Fruit fly (Drosophila melanogaster) whole organism, embryonic: Measurements from ENCODE around the gene CG6791.

Experiments used
- CG10274 ChIP-seq: fragments of 200-800 bp; sonication (Bioruptor generic); optimal IDR thresholded peaks from 3 replicates; lab custom pipeline; 2017; ENCODE audit warnings: missing biosample characterization, mild to moderate bottlenecking, missing genetic modification characterization
- CG10321 ChIP-seq: fragments of 200-800 bp; sonication (Bioruptor generic); IDR thresholded peaks from 2 replicates; pipeline ENCODE4 v1.3.6; 2022; ENCODE audit warnings: missing biosample characterization, missing genetic modification characterization
- CG10654 ChIP-seq: fragments of 200-800 bp; sonication (Bioruptor generic); optimal IDR thresholded peaks from 2 replicates; lab custom pipeline; 2016; ENCODE audit warnings: missing biosample characterization, missing genetic modification characterization
- CG11504 ChIP-seq: fragments of 200-800 bp; sonication (Bioruptor generic); optimal IDR thresholded peaks from 3 replicates; lab custom pipeline; 2019; ENCODE audit warnings: missing biosample characterization, mild to moderate bottlenecking, missing genetic modification characterization, moderate library complexity
- CG11696 ChIP-seq: fragments of 200-800 bp; sonication (Bioruptor generic); IDR thresholded peaks from 2 replicates; pipeline ENCODE4 v1.3.6; 2022; ENCODE audit warnings: missing biosample characterization, missing genetic modification characterization
- CG12391 ChIP-seq: fragments of 200-800 bp; sonication (Bioruptor generic); optimal IDR thresholded peaks from 3 replicates; lab custom pipeline; 2018; ENCODE audit warnings: missing biosample characterization, mild to moderate bottlenecking, missing genetic modification characterization, moderate library complexity
- CG12659 ChIP-seq: fragments of 200-800 bp; sonication (Bioruptor generic); optimal IDR thresholded peaks from 3 replicates; lab custom pipeline; 2017; ENCODE audit warnings: mild to moderate bottlenecking, missing biosample characterization, missing genetic modification reagents, missing genetic modification characterization
- CG14441 ChIP-seq: fragments of 200-800 bp; sonication (Bioruptor generic); IDR thresholded peaks from 2 replicates; pipeline ENCODE4 v1.3.6; 2022; ENCODE audit warnings: missing biosample characterization, missing genetic modification characterization
- CG14860 ChIP-seq: fragments of 200-800 bp; sonication (Bioruptor generic); IDR thresholded peaks from 3 replicates; pipeline ENCODE4 v1.3.6; 2022; ENCODE audit warnings: missing biosample characterization, missing genetic modification characterization; ENCODE audit not compliant: partially characterized antibody
- CG15696 ChIP-seq: fragments of 200-800 bp; sonication (Bioruptor generic); optimal IDR thresholded peaks from 2 replicates; lab custom pipeline; 2019; ENCODE audit warnings: missing biosample characterization, mild to moderate bottlenecking, missing genetic modification characterization, moderate library complexity
- CG16779 ChIP-seq: fragments of 200-800 bp; sonication (Bioruptor generic); IDR thresholded peaks from 2 replicates; pipeline ENCODE4 v1.3.6; 2022; ENCODE audit warnings: missing biosample characterization, missing genetic modification characterization
- CG17568 ChIP-seq: fragments of 200-800 bp; sonication (Bioruptor generic); optimal IDR thresholded peaks from 2 replicates; lab custom pipeline; 2018; ENCODE audit warnings: missing biosample characterization, mild to moderate bottlenecking, missing genetic modification characterization, moderate library complexity
- CG2875 ChIP-seq: fragments of 200-800 bp; sonication (Bioruptor generic); optimal IDR thresholded peaks from 2 replicates; lab custom pipeline; 2017; ENCODE audit warnings: missing biosample characterization, mild to moderate bottlenecking, missing genetic modification characterization, missing genetic modification reagents
- CG31224 ChIP-seq: fragments of 200-800 bp; sonication (Bioruptor generic); IDR thresholded peaks from 2 replicates; pipeline ENCODE4 v1.3.6; 2022; ENCODE audit warnings: missing biosample characterization, missing genetic modification characterization
- CG32772 ChIP-seq: fragments of 200-800 bp; sonication (Bioruptor generic); IDR thresholded peaks from 2 replicates; pipeline ENCODE4 v1.3.6; 2022; ENCODE audit warnings: missing biosample characterization, missing genetic modification characterization
- CG34376 ChIP-seq: fragments of 200-800 bp; sonication (Bioruptor generic); optimal IDR thresholded peaks from 2 replicates; lab custom pipeline; 2018; ENCODE audit warnings: missing biosample characterization, mild to moderate bottlenecking, missing genetic modification characterization
- CG42726 ChIP-seq: fragments of 200-800 bp; sonication (Bioruptor generic); IDR thresholded peaks from 2 replicates; pipeline ENCODE4 v1.3.6; 2022; ENCODE audit warnings: missing biosample characterization, missing genetic modification characterization; ENCODE audit not compliant: partially characterized antibody
- CG4820 ChIP-seq: fragments of 200-800 bp; sonication (Bioruptor generic); optimal IDR thresholded peaks from 3 replicates; lab custom pipeline; 2016; ENCODE audit warnings: missing biosample characterization, missing genetic modification characterization
- CG5180 ChIP-seq: fragments of 200-800 bp; sonication (Bioruptor generic); optimal IDR thresholded peaks from 3 replicates; lab custom pipeline; 2017; ENCODE audit warnings: missing biosample characterization, missing genetic modification characterization, mild to moderate bottlenecking, moderate library complexity, missing genetic modification reagents
- CG6813 ChIP-seq: fragments of 200-800 bp; sonication (Bioruptor generic); optimal IDR thresholded peaks from 2 replicates; lab custom pipeline; 2017; ENCODE audit warnings: missing biosample characterization, missing genetic modification characterization, mild to moderate bottlenecking, moderate library complexity, missing genetic modification reagents
- CG8089 ChIP-seq: fragments of 200-800 bp; sonication (Bioruptor generic); optimal IDR thresholded peaks from 3 replicates; lab custom pipeline; 2016; ENCODE audit warnings: missing biosample characterization, missing genetic modification characterization
- Dref ChIP-seq: fragments of 200-800 bp; sonication (Bioruptor generic); IDR thresholded peaks from 2 replicates; pipeline ENCODE4 v1.3.6; 2022; ENCODE audit warnings: missing biosample characterization, missing genetic modification characterization
- HHEX ChIP-seq: fragments of 200-800 bp; sonication (Bioruptor generic); optimal IDR thresholded peaks from 3 replicates; lab custom pipeline; 2017; ENCODE audit warnings: missing biosample characterization, mild to moderate bottlenecking, missing genetic modification characterization, missing genetic modification reagents
- Hand ChIP-seq: fragments of 200-800 bp; sonication (Bioruptor generic); optimal IDR thresholded peaks from 2 replicates; lab custom pipeline; 2017; ENCODE audit warnings: mild to moderate bottlenecking, missing biosample characterization, missing genetic modification reagents, missing genetic modification characterization
- Lpt ChIP-seq: fragments of >200 bp; optimal IDR thresholded peaks from 2 replicates; lab custom pipeline; 2018; ENCODE audit warnings: missing biosample characterization, missing genetic modification characterization
- Med ChIP-seq: fragments of 200-800 bp; sonication (Bioruptor generic); peaks from one replicate; lab custom pipeline; 2016; ENCODE audit warnings: missing biosample characterization, missing genetic modification characterization, mild to moderate bottlenecking, inconsistent platforms, moderate library complexity
- Poxn ChIP-seq: fragments of 200-800 bp; sonication (Bioruptor generic); IDR thresholded peaks from 2 replicates; pipeline ENCODE4 v1.3.6; 2022; ENCODE audit warnings: missing biosample characterization, missing genetic modification characterization
- Sry-δ ChIP-seq: fragments of 200-800 bp; sonication (Bioruptor generic); optimal IDR thresholded peaks from 2 replicates; lab custom pipeline; 2016; ENCODE audit warnings: missing biosample characterization, missing genetic modification characterization
- ash1 ChIP-seq: fragments of 200-800 bp; sonication (Bioruptor generic); optimal IDR thresholded peaks from 2 replicates; lab custom pipeline; 2018; ENCODE audit warnings: missing biosample characterization, mild to moderate bottlenecking, missing genetic modification characterization
- chinmo ChIP-seq: fragments of 200-800 bp; sonication (Bioruptor generic); IDR thresholded peaks from 4 replicates; pipeline ENCODE4 v1.3.6; 2022; ENCODE audit warnings: missing biosample characterization, missing genetic modification characterization; ENCODE audit not compliant: partially characterized antibody
- chm ChIP-seq: fragments of 200-800 bp; sonication (Bioruptor generic); IDR thresholded peaks from 2 replicates; pipeline ENCODE4 v1.3.6; 2022; ENCODE audit warnings: missing biosample characterization, missing genetic modification characterization
- dmrt99B ChIP-seq: fragments of 200-800 bp; sonication (Bioruptor generic); optimal IDR thresholded peaks from 2 replicates; lab custom pipeline; 2018; ENCODE audit warnings: missing biosample characterization, mild to moderate bottlenecking, missing genetic modification characterization, moderate library complexity
- dpn ChIP-seq, 2 experiments: fragments of 200-800 bp; sonication (Bioruptor generic); optimal IDR thresholded peaks; 3 replicates each; lab custom pipeline; 2016; ENCODE audit warnings: missing biosample characterization in 2 of 2, missing genetic modification characterization in 2 of 2
- dysf ChIP-seq: fragments of 200-800 bp; sonication (Bioruptor generic); IDR thresholded peaks from 3 replicates; pipeline ENCODE4 v1.3.6; 2022; ENCODE audit warnings: missing biosample characterization, missing genetic modification characterization
- fd3F ChIP-seq: fragments of 200-800 bp; sonication (Bioruptor generic); optimal IDR thresholded peaks from 2 replicates; lab custom pipeline; 2018; ENCODE audit warnings: missing biosample characterization, mild to moderate bottlenecking, missing genetic modification characterization, moderate library complexity
- ind ChIP-seq: fragments of 200-800 bp; sonication (Bioruptor generic); optimal IDR thresholded peaks from 3 replicates; lab custom pipeline; 2016; ENCODE audit warnings: missing biosample characterization, missing genetic modification characterization
- kah ChIP-seq: fragments of 200-800 bp; sonication (Bioruptor generic); optimal IDR thresholded peaks from 2 replicates; lab custom pipeline; 2018; ENCODE audit warnings: missing biosample characterization, mild to moderate bottlenecking, missing genetic modification characterization
- lov ChIP-seq, 2 experiments: fragments of 200-800 bp in 1 of 2; fragments of >200 bp in 1 of 2; sonication (Bioruptor generic) in 1 of 2; IDR thresholded peaks in 1 of 2; optimal IDR thresholded peaks in 1 of 2; 2 replicates in 1 of 2; 3 replicates in 1 of 2; pipeline versions ENCODE4 v1.3.6 to Lab custom; 2017 to 2022; ENCODE audit warnings: missing biosample characterization in 1 of 2, missing genetic modification characterization in 1 of 2
- oc ChIP-seq: fragments of 200-800 bp; sonication (Bioruptor generic); optimal IDR thresholded peaks from 2 replicates; lab custom pipeline; 2018; ENCODE audit warnings: missing biosample characterization, mild to moderate bottlenecking, missing genetic modification characterization, moderate library complexity
- odd ChIP-seq: fragments of 200-800 bp; sonication (Bioruptor generic); optimal IDR thresholded peaks from 2 replicates; lab custom pipeline; 2017; ENCODE audit warnings: missing biosample characterization, mild to moderate bottlenecking, missing genetic modification characterization
- phol ChIP-seq: fragments of 200-800 bp; sonication (Bioruptor generic); optimal IDR thresholded peaks from 3 replicates; lab custom pipeline; 2018; ENCODE audit warnings: missing biosample characterization, mild to moderate bottlenecking, missing genetic modification characterization, moderate library complexity
- pnt ChIP-seq: fragments of 200-800 bp; sonication (Bioruptor generic); optimal IDR thresholded peaks from 3 replicates; lab custom pipeline; 2016; ENCODE audit warnings: missing biosample characterization, missing genetic modification characterization
- rib ChIP-seq: fragments of 200-800 bp; sonication (Bioruptor generic); IDR thresholded peaks from 2 replicates; pipeline ENCODE4 v1.3.6; 2022; ENCODE audit warnings: missing biosample characterization, missing genetic modification characterization
- slp2 ChIP-seq: fragments of 200-800 bp; sonication (Bioruptor generic); optimal IDR thresholded peaks from 2 replicates; lab custom pipeline; 2016; ENCODE audit warnings: missing biosample characterization, missing genetic modification characterization
- tll ChIP-seq, 2 experiments: fragments of 200-800 bp in 1 of 2; fragments of >200 bp in 1 of 2; sonication (Bioruptor generic) in 1 of 2; optimal IDR thresholded peaks; 2 replicates each; lab custom pipeline; 2017 to 2019; ENCODE audit warnings: missing biosample characterization in 2 of 2, missing genetic modification characterization in 2 of 2, mild to moderate bottlenecking in 1 of 2, moderate library complexity in 1 of 2
- tx ChIP-seq: fragments of 200-800 bp; sonication (Bioruptor generic); optimal IDR thresholded peaks from 2 replicates; lab custom pipeline; 2016; ENCODE audit warnings: missing biosample characterization, missing genetic modification characterization
- unc-4 ChIP-seq: fragments of 200-800 bp; sonication (Bioruptor generic); IDR thresholded peaks from 2 replicates; pipeline ENCODE4 v1.3.6; 2022; ENCODE audit warnings: missing biosample characterization, missing genetic modification characterization; ENCODE audit not compliant: partially characterized antibody

Gene CG6791

DNA sequence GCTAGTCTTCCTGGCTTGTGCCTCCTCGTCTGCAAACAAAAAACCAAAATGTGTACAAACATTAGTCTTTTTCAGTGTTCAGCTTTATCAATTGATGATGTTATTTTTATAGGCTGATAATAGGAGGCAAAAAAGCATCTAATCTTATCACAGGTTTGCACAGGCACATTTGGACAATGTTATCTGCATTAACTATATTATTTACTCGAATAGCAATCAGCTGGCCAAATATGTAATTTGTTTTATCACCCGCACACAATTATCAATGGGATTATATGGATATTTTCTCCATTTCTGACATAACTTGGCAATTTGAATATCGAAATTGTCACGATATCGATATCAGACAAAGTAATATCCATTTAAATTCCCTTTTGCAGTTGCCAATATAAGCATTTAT is 47.6 kb upstream of the CG6791 start (continued):
- TF ChIP-seq CG6813, result no peak
- peak; percentile 66 for TF ChIP-seq CG34376 (GFP tag; lab: Kevin White, UChicago)
- peak; percentile 12 for TF ChIP-seq HHEX (GFP tag; lab: Kevin White, UChicago)
- TF ChIP-seq chinmo (GFP tag; lab: Robert Waterston, UW), result no peak

DNA sequence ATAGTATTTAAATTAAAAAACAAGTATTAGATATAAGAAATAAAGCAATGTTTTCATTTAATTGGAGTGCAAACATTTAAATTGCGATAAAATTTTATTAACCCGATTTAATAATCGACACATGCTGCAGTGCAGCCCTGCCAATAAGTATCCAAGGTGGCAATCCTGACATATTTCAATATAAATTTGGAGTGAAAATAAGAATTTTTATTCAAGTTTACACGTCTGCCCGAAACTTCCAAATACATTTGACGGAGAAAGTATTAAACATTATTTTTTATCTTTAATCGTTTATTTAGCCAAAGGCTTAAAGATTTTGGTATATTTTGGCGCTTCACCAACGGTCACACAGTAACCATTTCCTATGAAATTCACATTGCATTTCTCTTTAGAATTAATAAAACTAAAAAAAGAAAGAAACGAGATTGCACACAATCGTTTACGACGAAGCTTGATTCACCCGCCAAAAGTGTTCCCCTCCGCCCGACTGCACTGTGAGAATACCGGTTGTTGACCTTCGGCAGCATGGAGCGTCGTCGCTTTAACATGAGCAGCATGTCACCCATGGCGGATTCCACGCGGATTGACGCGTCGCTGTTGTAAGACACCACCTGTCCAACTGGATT is 38.6 kb upstream of the CG6791 start, which contains the start of gene CG14712:
Gene CG14712, plus strand, starts transcription at position 344 of the 626 bp plus-strand sequence.
- TF ChIP-seq CG2875 (GFP tag; lab: Kevin White, UChicago) (no peak), Lpt (GFP tag; lab: Kevin White, UChicago) (no peak), Med (GFP tag; lab: Kevin White, UChicago) (peak; percentile 79), oc (tag; lab: Kevin White, UChicago) (no peak), kah (GFP tag; lab: Kevin White, UChicago) (no peak), Poxn (GFP tag; lab: Robert Waterston, UW) (no peak), phol (tag; lab: Kevin White, UChicago) (peak; percentile 72), CG31224 (GFP tag; lab: Robert Waterston, UW) (no peak), CG10321 (no peak), CG4820 (GFP tag; lab: Kevin White, UChicago) (no peak), dmrt99B (tag; lab: Kevin White, UChicago) (no peak), CG10654 (GFP tag; lab: Kevin White, UChicago) (no peak), chm (no peak), pnt (GFP tag; lab: Kevin White, UChicago) (no peak), tll (GFP tag; optimal IDR thresholded peaks at IDR 0.05; lab: Kevin White, UChicago) (no peak), CG10274 (GFP tag; lab: Kevin White, UChicago) (no peak), CG11504 (tag; lab: Kevin White, UChicago) (no peak), ind (GFP tag; lab: Kevin White, UChicago) (no peak), unc-4 (GFP tag; lab: Robert Waterston, UW) (peak; percentile 70), lov (optimal IDR thresholded peaks at IDR 0.05; lab: Kevin White, UChicago) (no peak), lov (GFP tag; IDR thresholded peaks at IDR 0.05; lab: Robert Waterston, UW) (no peak), Dref (GFP tag; lab: Robert Waterston, UW) (peak; percentile 90), CG11696 (GFP tag; lab: Robert Waterston, UW) (no peak), CG12391 (tag; lab: Kevin White, UChicago) (peak; percentile 68), CG14860 (GFP tag; lab: Robert Waterston, UW) (peak; percentile 50; the same call in 2 of the 3 replicates), CG16779 (no peak), fd3F (no peak), odd (GFP tag; lab: Kevin White, UChicago) (no peak), dpn (GFP tag; optimal IDR thresholded peaks at IDR 0.05; lab: Kevin White, UChicago) (no peak), Hand (no peak), CG5180 (GFP tag; lab: Kevin White, UChicago) (no peak), CG12659 (peak; percentile 82), ash1 (GFP tag; lab: Kevin White, UChicago) (no peak), dysf (GFP tag; lab: Robert Waterston, UW) (no peak), Sry-δ (GFP tag; lab: Kevin White, UChicago) (peak; percentile 68), rib (no peak), slp2 (GFP tag; lab: Kevin White, UChicago) (no peak), CG42726 (no peak), CG32772 (GFP tag; lab: Robert Waterston, UW) (no peak), CG17568 (no peak), CG14441 (GFP tag; lab: Robert Waterston, UW) (peak; percentile 21; the same call in 1 of the 2 replicates), tx (no peak), CG15696 (tag; lab: Kevin White, UChicago) (no peak), CG8089 (no peak)
